Worm (Caenorhabditis elegans) whole organism, young adult: ENCODE measurements around the gene C16C8.7.

Source experiments
- C17E4.6 ChIP-seq: fragments of 200-800 bp; sonication (Bioruptor generic); IDR thresholded peaks from 2 replicates; pipeline ENCODE4 v1.3.6; 2022; ENCODE audit warnings: missing genetic modification reagents, missing genetic modification characterization, missing compliant biosample characterization
- F23B12.7 ChIP-seq: sonication (generic microtip); optimal IDR thresholded peaks from 2 replicates; lab custom pipeline; 2017; ENCODE audit warnings: missing genetic modification characterization, mild to moderate bottlenecking, missing compliant biosample characterization, antibody characterized with exemption, moderate library complexity; ENCODE audit not compliant: insufficient read depth
- F39B2.1 ChIP-seq: fragments of 200-800 bp; sonication (Bioruptor generic); IDR thresholded peaks from 2 replicates; pipeline ENCODE4 v1.3.6; 2022; ENCODE audit warnings: missing genetic modification reagents, missing genetic modification characterization, missing compliant biosample characterization
- F57A8.1 ChIP-seq: fragments of 200-800 bp; sonication (Bioruptor generic); optimal IDR thresholded peaks from 2 replicates; lab custom pipeline; 2018; ENCODE audit warnings: mild to moderate bottlenecking, missing genetic modification characterization, moderate library complexity, missing compliant biosample characterization
- K11D2.4 ChIP-seq: fragments of 200-800 bp; sonication (Bioruptor generic); IDR thresholded peaks from 2 replicates; pipeline ENCODE4 v1.3.6; 2022; ENCODE audit warnings: missing genetic modification reagents, missing genetic modification characterization, missing compliant biosample characterization
- K12H6.12 ChIP-seq: fragments of 200-800 bp; sonication (Bioruptor generic); optimal IDR thresholded peaks from 2 replicates; lab custom pipeline; 2018; ENCODE audit warnings: mild to moderate bottlenecking, missing genetic modification characterization, missing compliant biosample characterization
- Y53F4B.3 ChIP-seq: fragments of 200-800 bp; sonication (Bioruptor generic); IDR thresholded peaks from 2 replicates; pipeline ENCODE4 v1.3.6; 2022; ENCODE audit warnings: missing genetic modification reagents, missing genetic modification characterization, missing compliant biosample characterization
- Y53G8AR.9 ChIP-seq: fragments of 200-800 bp; sonication (Bioruptor generic); conservative IDR thresholded peaks from 2 replicates; pipeline ENCODE4 v1.3.6; 2022; ENCODE audit warnings: missing genetic modification reagents, missing genetic modification characterization, missing compliant biosample characterization
- Y67H2A.10 ChIP-seq: fragments of 200-800 bp; sonication (Bioruptor generic); conservative IDR thresholded peaks from 2 replicates; pipeline ENCODE4 v1.3.6; 2022; ENCODE audit warnings: missing genetic modification reagents, missing genetic modification characterization, missing compliant biosample characterization
- Y79H2A.3 ChIP-seq: fragments of 200-800 bp; sonication (Bioruptor generic); conservative IDR thresholded peaks from 2 replicates; pipeline ENCODE4 v1.3.6; 2022; ENCODE audit warnings: missing genetic modification reagents, missing genetic modification characterization, missing compliant biosample characterization
- Y95B8A.8 ChIP-seq: fragments of 200-800 bp; sonication (Bioruptor generic); IDR thresholded peaks from 2 replicates; pipeline ENCODE4 v1.3.6; 2022; ENCODE audit warnings: missing genetic modification reagents, missing genetic modification characterization, missing compliant biosample characterization
- attf-5 ChIP-seq: fragments of 200-800 bp; sonication (Bioruptor generic); optimal IDR thresholded peaks from 2 replicates; lab custom pipeline; 2018; ENCODE audit warnings: mild to moderate bottlenecking, missing genetic modification characterization, missing compliant biosample characterization
- bed-2 ChIP-seq: fragments of 200-800 bp; sonication (Bioruptor generic); IDR thresholded peaks from 2 replicates; pipeline ENCODE4 v1.3.6; 2022; ENCODE audit warnings: missing genetic modification reagents, missing genetic modification characterization, missing compliant biosample characterization
- cebp-1 ChIP-seq, 2 experiments: fragments of 200-800 bp in 1 of 2; sonication (Bioruptor generic) in 1 of 2; sonication (generic microtip) in 1 of 2; IDR thresholded peaks in 1 of 2; optimal IDR thresholded peaks in 1 of 2; 2 replicates each; pipeline versions ENCODE4 v1.3.6 to Lab custom; 2017 to 2022; ENCODE audit warnings: missing compliant biosample characterization in 2 of 2, missing genetic modification characterization in 2 of 2, mild to moderate bottlenecking in 1 of 2, missing genetic modification reagents in 1 of 2, moderate library complexity in 1 of 2
- ceh-58 ChIP-seq: fragments of 200-800 bp; sonication (Bioruptor generic); IDR thresholded peaks from 2 replicates; pipeline ENCODE4 v1.3.6; 2022; ENCODE audit warnings: missing genetic modification characterization, missing compliant biosample characterization
- dox-1 ChIP-seq: fragments of 200-800 bp; sonication (Bioruptor generic); IDR thresholded peaks from 2 replicates; pipeline ENCODE4 v1.3.6; 2022; ENCODE audit warnings: missing genetic modification reagents, missing genetic modification characterization, missing compliant biosample characterization
- dpl-1 ChIP-seq: fragments of 150-350 bp; optimal IDR thresholded peaks from 2 replicates; lab custom pipeline; 2014; ENCODE audit warnings: missing biosample characterization, missing genetic modification reagents, missing genetic modification characterization
- efl-1 ChIP-seq: fragments of 150-350 bp; optimal IDR thresholded peaks from 2 replicates; lab custom pipeline; 2014; ENCODE audit warnings: missing biosample characterization, missing genetic modification reagents, missing genetic modification characterization
- egl-18 ChIP-seq: fragments of 200-800 bp; sonication (Bioruptor generic); IDR thresholded peaks from 2 replicates; pipeline ENCODE4 v1.3.6; 2022; ENCODE audit warnings: missing genetic modification reagents, missing genetic modification characterization, missing compliant biosample characterization
- ets-4 ChIP-seq: fragments of 200-800 bp; sonication (Bioruptor generic); optimal IDR thresholded peaks from 2 replicates; lab custom pipeline; 2018; ENCODE audit warnings: mild to moderate bottlenecking, missing genetic modification characterization, missing compliant biosample characterization
- gei-17 ChIP-seq: fragments of 200-800 bp; sonication (Bioruptor generic); optimal IDR thresholded peaks from 2 replicates; lab custom pipeline; 2018; ENCODE audit warnings: mild to moderate bottlenecking, missing genetic modification characterization, missing compliant biosample characterization
- him-1 ChIP-seq: sonication (generic microtip); optimal IDR thresholded peaks from 2 replicates; lab custom pipeline; 2016; ENCODE audit warnings: missing genotype, missing genetic modification reagents, missing genetic modification characterization, missing compliant biosample characterization
- hlh-26 ChIP-seq: fragments of 200-800 bp; sonication (Bioruptor generic); conservative IDR thresholded peaks from 2 replicates; pipeline ENCODE4 v1.3.6; 2022; ENCODE audit warnings: missing genetic modification reagents, missing genetic modification characterization, missing compliant biosample characterization
- hmg-20 ChIP-seq: fragments of 200-800 bp; sonication (Bioruptor generic); IDR thresholded peaks from 2 replicates; pipeline ENCODE4 v1.3.6; 2022; ENCODE audit warnings: missing genetic modification reagents, missing genetic modification characterization, missing compliant biosample characterization
- lin-54 ChIP-seq: fragments of 200-800 bp; sonication (Bioruptor generic); optimal IDR thresholded peaks from 2 replicates; lab custom pipeline; 2018; ENCODE audit warnings: mild to moderate bottlenecking, missing genetic modification characterization, missing compliant biosample characterization
- madf-10 ChIP-seq: sonication (generic microtip); optimal IDR thresholded peaks from 2 replicates; lab custom pipeline; 2016; ENCODE audit warnings: mild to moderate bottlenecking, missing genetic modification characterization, missing compliant biosample characterization
- mcd-1 ChIP-seq: fragments of 200-800 bp; sonication (Bioruptor generic); IDR thresholded peaks from 2 replicates; pipeline ENCODE4 v1.3.6; 2022; ENCODE audit warnings: missing genetic modification reagents, missing genetic modification characterization, missing compliant biosample characterization
- nfyb-1 ChIP-seq: fragments of 200-800 bp; sonication (Bioruptor generic); IDR thresholded peaks from 2 replicates; pipeline ENCODE4 v1.3.6; 2022; ENCODE audit warnings: missing genetic modification reagents, missing genetic modification characterization, missing compliant biosample characterization
- nhr-120 ChIP-seq: fragments of 200-800 bp; sonication (Bioruptor generic); IDR thresholded peaks from 2 replicates; pipeline ENCODE4 v1.3.6; 2022; ENCODE audit warnings: missing genetic modification characterization, missing compliant biosample characterization
- nhr-80 ChIP-seq: sonication (generic microtip); optimal IDR thresholded peaks from 2 replicates; lab custom pipeline; 2016; ENCODE audit warnings: missing genetic modification characterization, missing compliant biosample characterization
- pbrm-1 ChIP-seq: fragments of 200-800 bp; sonication (Bioruptor generic); IDR thresholded peaks from 2 replicates; pipeline ENCODE4 v1.3.6; 2022; ENCODE audit warnings: missing genetic modification reagents, missing genetic modification characterization, missing compliant biosample characterization
- rcor-1 ChIP-seq: fragments of 200-800 bp; sonication (Bioruptor generic); IDR thresholded peaks from 2 replicates; pipeline ENCODE4 v1.3.6; 2022; ENCODE audit warnings: missing genetic modification reagents, missing genetic modification characterization, missing compliant biosample characterization
- rec-8 ChIP-seq, 2 experiments: sonication (generic microtip); optimal IDR thresholded peaks; 2 replicates each; lab custom pipeline; 2016; ENCODE audit warnings: mild to moderate bottlenecking in 2 of 2, missing genetic modification characterization in 2 of 2, missing genetic modification reagents in 2 of 2, missing genotype in 2 of 2, missing biosample characterization in 1 of 2, missing compliant biosample characterization in 1 of 2, moderate library complexity in 1 of 2
- rpc-1 ChIP-seq, 2 experiments: fragments of 150-350 bp in 1 of 2; sonication (generic microtip) in 1 of 2; optimal IDR thresholded peaks; 2 replicates each; lab custom pipeline; 2014 to 2018; ENCODE audit warnings: missing biosample characterization in 1 of 2, missing genetic modification characterization in 1 of 2, missing genetic modification reagents in 1 of 2, missing genotype in 1 of 2
- sdz-38 ChIP-seq: sonication (generic microtip); optimal IDR thresholded peaks from 2 replicates; lab custom pipeline; 2016; ENCODE audit warnings: missing genotype, missing genetic modification characterization, missing compliant biosample characterization
- sea-2 ChIP-seq: fragments of 200-800 bp; sonication (Bioruptor generic); IDR thresholded peaks from 2 replicates; pipeline ENCODE4 v1.3.6; 2022; ENCODE audit warnings: missing genetic modification characterization, missing compliant biosample characterization
- snpc-1.1 ChIP-seq: sonication (generic microtip); optimal IDR thresholded peaks from 2 replicates; lab custom pipeline; 2017; ENCODE audit warnings: missing genetic modification characterization, mild to moderate bottlenecking, missing compliant biosample characterization, antibody characterized with exemption, moderate library complexity, missing genotype, missing genetic modification reagents; ENCODE audit not compliant: insufficient read depth
- snpc-4 ChIP-seq, 5 experiments: fragments of 150-350 bp in 1 of 5; sonication (generic microtip) in 4 of 5; optimal IDR thresholded peaks; 2 replicates each; lab custom pipeline; 2014 to 2018; ENCODE audit warnings: missing genetic modification characterization in 5 of 5, missing biosample characterization in 3 of 5, antibody characterized with exemption in 2 of 5, mild to moderate bottlenecking in 2 of 5, missing compliant biosample characterization in 2 of 5, missing genotype in 2 of 5, moderate library complexity in 2 of 5, missing genetic modification reagents in 1 of 5
- tbp1 ChIP-seq: fragments of 200-800 bp; sonication (Bioruptor generic); optimal IDR thresholded peaks from 2 replicates; lab custom pipeline; 2018; ENCODE audit warnings: mild to moderate bottlenecking, missing genetic modification characterization, missing compliant biosample characterization
- ztf-18 ChIP-seq: sonication (generic microtip); optimal IDR thresholded peaks from 2 replicates; lab custom pipeline; 2016; ENCODE audit warnings: missing genotype, mild to moderate bottlenecking, missing genetic modification characterization, missing compliant biosample characterization

C16C8.7 gene

DNA sequence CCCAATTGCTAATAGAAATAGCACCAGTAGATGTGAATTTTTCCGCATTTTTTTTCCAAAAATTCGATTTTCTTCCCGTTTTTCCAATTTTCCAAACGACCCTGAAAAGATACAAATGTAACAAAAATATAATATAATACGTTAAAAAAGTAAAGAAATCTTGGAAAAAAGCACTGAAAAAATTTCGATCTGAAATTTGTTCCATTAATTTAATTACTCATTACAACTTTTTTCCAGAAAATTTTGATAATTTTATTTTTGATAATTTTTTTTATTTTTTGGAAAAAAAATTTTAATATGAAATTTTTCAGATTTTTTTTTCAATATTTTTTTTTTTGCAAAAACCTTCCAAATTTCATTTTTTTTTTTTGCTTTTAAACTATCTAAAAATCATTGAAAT lies 23.5 kb downstream of the C16C8.7 start, which contains the start of gene skpo-2 (continued):
- TF ChIP-seq rpc-1 (optimal IDR thresholded peaks at IDR 0.05; lab: Kevin White, UChicago), result no peak
- TF ChIP-seq rpc-1 (tag; optimal IDR thresholded peaks at IDR 0.05; lab: Kevin White, UChicago), result no peak
- TF ChIP-seq hmg-20 (GFP tag; lab: Robert Waterston, UW), result no peak
- no peak for TF ChIP-seq rec-8 (tag; optimal IDR thresholded peaks at IDR 0.05; lab: Kevin White, UChicago)
- TF ChIP-seq tbp1 (GFP tag; lab: Kevin White, UChicago), result no peak
- TF ChIP-seq Y53F4B.3 (GFP tag; lab: Robert Waterston, UW), result no peak

DNA sequence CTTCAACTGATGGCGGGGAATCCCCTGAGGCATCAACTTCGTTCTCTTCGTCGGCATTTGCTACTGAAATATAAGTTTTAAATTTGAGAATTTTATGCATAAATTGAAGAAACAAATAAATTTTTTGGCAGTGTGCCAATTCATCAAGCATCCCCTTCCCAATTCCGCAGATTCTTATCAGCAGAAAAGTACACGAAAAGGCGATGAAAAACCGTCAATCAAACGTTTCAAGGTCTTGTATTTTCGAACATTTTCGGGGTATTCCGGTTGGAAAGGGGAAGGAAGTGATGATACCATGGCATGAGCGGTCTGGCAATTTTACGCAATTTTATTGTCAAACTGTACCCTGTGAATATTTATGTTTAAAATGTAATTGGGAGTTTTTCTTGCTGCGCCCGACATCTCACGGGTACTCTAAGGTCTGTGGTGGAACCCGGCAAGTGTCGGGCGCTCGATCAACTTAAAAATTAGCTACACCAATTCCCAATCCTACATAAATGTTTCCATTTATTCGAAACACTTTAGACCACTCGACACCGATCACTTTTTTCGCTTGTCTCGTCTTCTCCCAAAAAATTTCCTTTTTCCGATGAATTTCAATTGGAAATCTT lies 24.9 kb downstream of the C16C8.7 start:
- no peak for TF ChIP-seq ceh-58 (GFP tag; lab: Robert Waterston, UW)
- TF ChIP-seq rcor-1 (GFP tag; lab: Robert Waterston, UW), result no peak
- TF ChIP-seq K11D2.4 (GFP tag; lab: Robert Waterston, UW), result no peak
- no peak for TF ChIP-seq snpc-4 (GFP tag; optimal IDR thresholded peaks at IDR 0.05; lab: Kevin White, UChicago)
- peak; percentile 3 to 75 (median 58) for TF ChIP-seq snpc-4 (tag; optimal IDR thresholded peaks at IDR 0.05; lab: Kevin White, UChicago)
- peak; percentile 30 for TF ChIP-seq nhr-80 (tag; lab: Kevin White, UChicago)
- TF ChIP-seq dox-1 (GFP tag; lab: Robert Waterston, UW), result 0 out of 2 replicates have a peak, but pooled peaks have one; percentile 16
- TF ChIP-seq F39B2.1 (GFP tag; lab: Robert Waterston, UW), result no peak
- TF ChIP-seq ets-4 (GFP tag; lab: Kevin White, UChicago), result peak; percentile 17
- TF ChIP-seq, all 124 proteins: peak for 4

DNA sequence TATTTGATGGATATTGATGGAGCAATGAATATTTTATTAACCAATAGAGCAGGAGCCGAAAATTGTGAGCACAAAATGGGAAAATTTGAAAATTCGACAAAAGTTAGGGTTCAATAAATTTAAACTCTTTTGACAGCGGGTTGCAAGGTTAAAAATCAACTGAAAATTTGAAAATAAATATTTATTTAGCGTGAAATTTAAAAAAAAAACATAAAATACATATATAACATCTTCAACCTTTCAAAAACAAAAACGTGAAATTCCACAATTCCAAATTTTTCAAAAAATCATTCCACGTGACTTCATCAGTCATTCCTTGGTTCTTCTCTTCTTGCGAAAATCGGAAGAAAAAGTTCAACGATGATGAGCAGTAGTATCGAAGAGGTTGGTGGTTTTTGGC lies 30.5 kb downstream of the C16C8.7 start, which contains the start of gene C16C8.18:
C16C8.18 (plus strand) TSS at position 301 of the 400 bp plus-strand sequence.
- TF ChIP-seq Y53F4B.3 (GFP tag; lab: Robert Waterston, UW), result no peak
- TF ChIP-seq tbp1 (GFP tag; lab: Kevin White, UChicago), result no peak
- no peak for TF ChIP-seq dpl-1 (GFP tag; lab: Kevin White, UChicago)
- TF ChIP-seq snpc-1.1, result no peak
- no peak for TF ChIP-seq pbrm-1 (GFP tag; lab: Robert Waterston, UW)
- no peak for TF ChIP-seq K12H6.12 (tag; lab: Kevin White, UChicago)
- no peak for TF ChIP-seq Y67H2A.10 (GFP tag; lab: Robert Waterston, UW)

- TF ChIP-seq sea-2 (GFP tag; lab: Robert Waterston, UW), result no peak
- TF ChIP-seq gei-17 (GFP tag; lab: Kevin White, UChicago), result no peak
- TF ChIP-seq Y53G8AR.9 (GFP tag; lab: Robert Waterston, UW), result no peak
- no peak for TF ChIP-seq egl-18 (GFP tag; lab: Robert Waterston, UW)
- no peak for TF ChIP-seq F57A8.1 (GFP tag; lab: Kevin White, UChicago)
- TF ChIP-seq attf-5 (GFP tag; lab: Kevin White, UChicago), result peak; percentile 34
- TF ChIP-seq lin-54, result no peak
- TF ChIP-seq sdz-38, result no peak
- TF ChIP-seq F23B12.7 (tag; lab: Kevin White, UChicago), result no peak
- TF ChIP-seq bed-2 (GFP tag; lab: Robert Waterston, UW), result no peak
- no peak for TF ChIP-seq Y95B8A.8 (GFP tag; lab: Robert Waterston, UW)
- no peak for TF ChIP-seq cebp-1 (GFP tag; IDR thresholded peaks at IDR 0.05; lab: Robert Waterston, UW)
- peak; percentile 29 for TF ChIP-seq cebp-1 (tag; optimal IDR thresholded peaks at IDR 0.05; lab: Kevin White, UChicago)
- TF ChIP-seq ceh-58 (GFP tag; lab: Robert Waterston, UW), result no peak
- TF ChIP-seq madf-10 (tag; lab: Kevin White, UChicago), result no peak
- no peak for TF ChIP-seq efl-1 (GFP tag; lab: Kevin White, UChicago)
- TF ChIP-seq nfyb-1, result no peak
- no peak for TF ChIP-seq him-1 (tag; lab: Kevin White, UChicago)
- TF ChIP-seq hlh-26, result no peak
- no peak for TF ChIP-seq C17E4.6 (GFP tag; lab: Robert Waterston, UW)
- TF ChIP-seq Y79H2A.3 (GFP tag; lab: Robert Waterston, UW), result no peak
- no peak for TF ChIP-seq ztf-18 (tag; lab: Kevin White, UChicago)
- TF ChIP-seq nhr-120 (GFP tag; lab: Robert Waterston, UW), result no peak
- peak; percentile 40; the same call in 1 of the 2 replicates for TF ChIP-seq mcd-1
Measured at ce11 chrII:3428158-3428704, 31.7 kb downstream of the C16C8.7 start.
